Fruit fly (Drosophila melanogaster): ENCODE data around the gene Mical.

dm6 chr3R:10082549-10083075 lies 39.9 kb upstream of the Mical start:
- no peak for TF ChIP-seq pan (optimal IDR thresholded peaks at IDR 0.05)
- no peak for TF ChIP-seq CG8478 (optimal IDR thresholded peaks at IDR 0.05)
- no peak for TF ChIP-seq EcR (GFP tag; optimal IDR thresholded peaks at IDR 0.05)
- no peak for TF ChIP-seq Dll (optimal IDR thresholded peaks at IDR 0.05)
- TF ChIP-seq usp (GFP tag; optimal IDR thresholded peaks at IDR 0.05), result no peak

Measured in whole organism.